ENCODE assay signal across 4 worm cellular contexts in the genomic region with DNA sequence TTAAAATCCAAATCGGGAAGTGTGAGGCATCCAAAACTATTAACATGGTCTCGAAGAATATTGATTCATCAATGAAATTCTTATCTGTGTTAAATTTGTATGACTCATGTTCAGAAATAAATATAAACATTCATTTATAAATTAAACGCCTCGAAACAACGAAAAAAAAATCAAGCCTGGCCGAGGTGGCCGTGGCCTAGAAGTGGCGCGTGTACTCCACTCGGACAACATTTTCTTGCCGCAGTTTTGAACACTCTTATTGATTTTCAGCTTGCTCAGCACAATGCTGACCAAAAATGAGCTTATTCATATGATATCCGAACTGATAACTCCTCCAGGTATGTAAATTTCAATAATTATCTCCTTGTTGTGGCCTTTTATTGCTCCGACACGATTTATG.
A peak's percentile ranks its signal among the peaks of the same experiment; 100 is the strongest.
TF ChIP-seq lines count a peak whose summit lies in the region.

A gene (plus strand): TSS at position 265 of the 400 bp plus-strand sequence.

TF ChIP-seq in whole organism, L2 larva, 48 proteins besides CTCF, POLR2A, EP300 and RAD21:
- TF ChIP-seq crh-2 (tag; optimal IDR thresholded peaks at IDR 0.05; lab: Kevin White, UChicago) (peak; percentile 4), lsy-2 (tag; optimal IDR thresholded peaks at IDR 0.05; lab: Kevin White, UChicago) (peak in 1 of 2 experiments; percentile 47), sma-3 (GFP tag; optimal IDR thresholded peaks at IDR 0.05; lab: Kevin White, UChicago) (peak; percentile 63), blmp-1 (tag; optimal IDR thresholded peaks at IDR 0.05; lab: Kevin White, UChicago; ENCODE audit: insufficient read depth) (no peak), gmeb-1 (tag; optimal IDR thresholded peaks at IDR 0.05; lab: Kevin White, UChicago) (peak; percentile 51), zag-1 (tag; optimal IDR thresholded peaks at IDR 0.05; lab: Kevin White, UChicago) (no peak), unc-55 (GFP tag; optimal IDR thresholded peaks at IDR 0.05; lab: Kevin White, UChicago) (peak; percentile 54), sem-4 (tag; optimal IDR thresholded peaks at IDR 0.05; lab: Kevin White, UChicago) (no peak), fos-1 (tag; optimal IDR thresholded peaks at IDR 0.05; lab: Kevin White, UChicago) (peak; percentile 21), sma-9 (GFP tag; optimal IDR thresholded peaks at IDR 0.05; lab: Kevin White, UChicago) (peak; percentile 68), sma-9 (tag; optimal IDR thresholded peaks at IDR 0.05; lab: Kevin White, UChicago) (no peak), nhr-6 (tag; optimal IDR thresholded peaks at IDR 0.05; lab: Kevin White, UChicago) (no peak), F13H6.1 (tag; optimal IDR thresholded peaks at IDR 0.05; lab: Kevin White, UChicago) (peak; percentile 58), C34F6.9 (tag; optimal IDR thresholded peaks at IDR 0.05; lab: Kevin White, UChicago) (peak; percentile 73), nhr-23 (tag; optimal IDR thresholded peaks at IDR 0.05; lab: Kevin White, UChicago) (no peak), nhr-77 (tag; optimal IDR thresholded peaks at IDR 0.05; lab: Kevin White, UChicago) (no peak)

TF ChIP-seq in whole organism, L4 larva, 104 proteins besides CTCF, POLR2A, EP300 and RAD21:
- TF ChIP-seq ZK337.2 (GFP tag; IDR thresholded peaks at IDR 0.05; lab: Robert Waterston, UW) (peak; percentile 70), nhr-77 (tag; optimal IDR thresholded peaks at IDR 0.05; lab: Kevin White, UChicago) (no peak), tra-1 (GFP tag; IDR thresholded peaks at IDR 0.05; lab: Robert Waterston, UW) (0 out of 2 replicates have a peak, but pooled peaks have one; percentile 5), nhr-42 (GFP tag; IDR thresholded peaks at IDR 0.05; lab: Robert Waterston, UW) (no peak), ceh-44 (GFP tag; IDR thresholded peaks at IDR 0.05; lab: Robert Waterston, UW) (peak; percentile 24; the same call in 1 of the 2 replicates), mes-2 (tag; optimal IDR thresholded peaks at IDR 0.05; lab: Kevin White, UChicago; ENCODE audit: poor library complexity, severe bottlenecking) (peak; percentile 98), unc-130 (GFP tag; optimal IDR thresholded peaks at IDR 0.05; lab: Kevin White, UChicago) (peak; percentile 74), nhr-28 (tag; optimal IDR thresholded peaks at IDR 0.05; lab: Kevin White, UChicago) (no peak), dmd-9 (GFP tag; IDR thresholded peaks at IDR 0.05; lab: Robert Waterston, UW) (peak; percentile 45; the same call in 1 of the 2 replicates), rbr-2 (tag; optimal IDR thresholded peaks at IDR 0.05; lab: Kevin White, UChicago) (peak; percentile 28), dpl-1 (GFP tag; optimal IDR thresholded peaks at IDR 0.05; lab: Kevin White, UChicago) (peak; percentile 68)

TF ChIP-seq in whole organism, late embryonic, 69 proteins besides CTCF, POLR2A, EP300 and RAD21 (continues in another document):
- TF ChIP-seq lim-6 (tag; optimal IDR thresholded peaks at IDR 0.05; lab: Kevin White, UChicago) (no peak), ceh-31 (tag; optimal IDR thresholded peaks at IDR 0.05; lab: Kevin White, UChicago) (peak; percentile 85), tbx-2 (tag; optimal IDR thresholded peaks at IDR 0.05; lab: Kevin White, UChicago) (peak; percentile 86), mec-3 (tag; optimal IDR thresholded peaks at IDR 0.05; lab: Kevin White, UChicago; ENCODE audit: borderline replicate concordance) (peak; percentile 35), dve-1 (tag; optimal IDR thresholded peaks at IDR 0.05; lab: Kevin White, UChicago) (no peak), ceh-24 (tag; optimal IDR thresholded peaks at IDR 0.05; lab: Kevin White, UChicago) (no peak), ztf-16 (tag; optimal IDR thresholded peaks at IDR 0.05; lab: Kevin White, UChicago) (no peak), pqm-1 (tag; optimal IDR thresholded peaks at IDR 0.05; lab: Kevin White, UChicago) (no peak), sox-4 (tag; optimal IDR thresholded peaks at IDR 0.05; lab: Kevin White, UChicago) (no peak), F13H6.1 (tag; optimal IDR thresholded peaks at IDR 0.05; lab: Kevin White, UChicago) (peak; percentile 40), ets-4 (tag; optimal IDR thresholded peaks at IDR 0.05; lab: Kevin White, UChicago) (peak; percentile 74), ceh-22 (tag; optimal IDR thresholded peaks at IDR 0.05; lab: Kevin White, UChicago) (no peak), nhr-11 (tag; optimal IDR thresholded peaks at IDR 0.05; lab: Kevin White, UChicago) (no peak), unc-42 (tag; optimal IDR thresholded peaks at IDR 0.05; lab: Kevin White, UChicago) (no peak), tbx-7 (tag; optimal IDR thresholded peaks at IDR 0.05; lab: Kevin White, UChicago) (peak; percentile 83), elt-2 (tag; optimal IDR thresholded peaks at IDR 0.05; lab: Kevin White, UChicago) (peak; percentile 53), hlh-13 (GFP tag; optimal IDR thresholded peaks at IDR 0.05; lab: Kevin White, UChicago) (no peak), nfya-1 (tag; optimal IDR thresholded peaks at IDR 0.05; lab: Kevin White, UChicago) (no peak), hlh-30 (tag; optimal IDR thresholded peaks at IDR 0.05; lab: Kevin White, UChicago; ENCODE audit: insufficient read depth) (no peak), pros-1 (tag; optimal IDR thresholded peaks at IDR 0.05; lab: Kevin White, UChicago) (no peak), unc-86 (tag; optimal IDR thresholded peaks at IDR 0.05; lab: Kevin White, UChicago) (peak; percentile 14), gmeb-2 (tag; optimal IDR thresholded peaks at IDR 0.05; lab: Kevin White, UChicago) (no peak), zip-5 (tag; optimal IDR thresholded peaks at IDR 0.05; lab: Kevin White, UChicago) (peak; percentile 79), unc-55 (GFP tag; optimal IDR thresholded peaks at IDR 0.05; lab: Kevin White, UChicago) (no peak), rnt-1 (tag; optimal IDR thresholded peaks at IDR 0.05; lab: Kevin White, UChicago) (peak; percentile 15), ceh-2 (tag; optimal IDR thresholded peaks at IDR 0.05; lab: Kevin White, UChicago) (peak; percentile 90), fax-1 (tag; optimal IDR thresholded peaks at IDR 0.05; lab: Kevin White, UChicago) (peak; percentile 11), ceh-14 (tag; optimal IDR thresholded peaks at IDR 0.05; lab: Kevin White, UChicago) (peak; percentile 21), C08G9.2 (tag; optimal IDR thresholded peaks at IDR 0.05; lab: Kevin White, UChicago) (peak; percentile 84), che-1 (tag; optimal IDR thresholded peaks at IDR 0.05; lab: Kevin White, UChicago) (no peak), sdc-2 (tag; optimal IDR thresholded peaks at IDR 0.05; lab: Kevin White, UChicago) (peak; percentile 16), ceh-48 (tag; optimal IDR thresholded peaks at IDR 0.05; lab: Kevin White, UChicago) (peak; percentile 42)

TF ChIP-seq in whole organism, mixed stage, embryonic, 35 proteins besides CTCF, POLR2A, EP300 and RAD21:
- TF ChIP-seq bed-3 (GFP tag; optimal IDR thresholded peaks at IDR 0.05; lab: Kevin White, UChicago) (no peak), unc-62 (GFP tag; optimal IDR thresholded peaks at IDR 0.05; lab: Kevin White, UChicago) (no peak), sptf-1 (tag; optimal IDR thresholded peaks at IDR 0.05; lab: Kevin White, UChicago) (peak; percentile 5), nhr-76 (tag; optimal IDR thresholded peaks at IDR 0.05; lab: Kevin White, UChicago) (no peak), ces-1 (GFP tag; optimal IDR thresholded peaks at IDR 0.05; lab: Kevin White, UChicago) (no peak), cnd-1 (tag; optimal IDR thresholded peaks at IDR 0.05; lab: Kevin White, UChicago) (peak; percentile 4)
